Fruit fly (Drosophila melanogaster) whole organism: ENCODE results near the gene BI-1.

Experiments
- CG8478 ChIP-seq: fragments of >200 bp; optimal IDR thresholded peaks from 2 replicates; lab custom pipeline; 2018; ENCODE audit warnings: inconsistent platforms
- Dll ChIP-seq: fragments of >200 bp; optimal IDR thresholded peaks from 2 replicates; lab custom pipeline; 2017
- EcR ChIP-seq, 2 experiments: fragments of >200 bp; optimal IDR thresholded peaks; 2 replicates each; lab custom pipeline; 2017; ENCODE audit warnings: missing biosample characterization in 2 of 2, missing genetic modification characterization in 2 of 2, missing genetic modification reagents in 2 of 2
- pan ChIP-seq: fragments of >200 bp; optimal IDR thresholded peaks from 2 replicates; lab custom pipeline; 2017
- psq ChIP-seq: fragments of >200 bp; optimal IDR thresholded peaks from 2 replicates; lab custom pipeline; 2017
- usp ChIP-seq: fragments of >200 bp; optimal IDR thresholded peaks from 2 replicates; lab custom pipeline; 2017; ENCODE audit warnings: missing biosample characterization, missing genetic modification characterization, mixed read lengths

The BI-1 gene

dm6 chr3L:8331414-8331813, 22.7 kb upstream of the BI-1 start:
- TF ChIP-seq CG8478 (lab: Kevin White, UChicago) (no peak), usp (no peak), Dll (lab: Kevin White, UChicago) (no peak), pan (lab: Kevin White, UChicago) (no peak), EcR (GFP tag; optimal IDR thresholded peaks at IDR 0.05; lab: Kevin White, UChicago) (no peak)

dm6 chr3L:8329005-8329404, 20.3 kb upstream of the BI-1 start:
- TF ChIP-seq psq (no peak), CG8478 (lab: Kevin White, UChicago) (no peak), EcR (GFP tag; optimal IDR thresholded peaks at IDR 0.05; lab: Kevin White, UChicago) (no peak)

DNA sequence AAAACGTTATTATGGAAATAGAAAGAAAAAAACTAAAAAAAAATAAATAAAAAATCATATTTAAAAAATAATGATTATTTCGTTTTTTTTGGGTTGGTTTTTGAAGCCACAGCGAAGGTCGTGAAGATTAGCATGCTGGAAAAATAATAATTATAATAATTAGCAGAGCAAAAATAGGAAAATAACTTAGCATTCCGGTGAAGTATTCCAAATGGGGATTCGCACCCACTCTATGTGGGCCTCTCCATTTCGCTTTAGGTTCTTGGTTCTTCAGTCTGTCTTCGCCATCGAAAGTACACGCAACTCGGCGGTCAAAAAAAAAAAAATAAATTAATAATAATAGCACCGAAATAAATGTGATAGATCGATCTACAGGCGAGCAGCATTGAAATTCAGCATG, 19.5 kb upstream of the BI-1 start, which contains the start of gene CG34462:
Gene CG34462 (plus strand): TSS at position 301 of the 400 bp plus-strand sequence.
- TF ChIP-seq usp, result no peak
- TF ChIP-seq Dll (lab: Kevin White, UChicago), result no peak
- TF ChIP-seq CG8478 (lab: Kevin White, UChicago), result no peak
- no peak for TF ChIP-seq pan (lab: Kevin White, UChicago)
- no peak for TF ChIP-seq psq
- TF ChIP-seq EcR (GFP tag; optimal IDR thresholded peaks at IDR 0.05; lab: Kevin White, UChicago), result no peak

DNA sequence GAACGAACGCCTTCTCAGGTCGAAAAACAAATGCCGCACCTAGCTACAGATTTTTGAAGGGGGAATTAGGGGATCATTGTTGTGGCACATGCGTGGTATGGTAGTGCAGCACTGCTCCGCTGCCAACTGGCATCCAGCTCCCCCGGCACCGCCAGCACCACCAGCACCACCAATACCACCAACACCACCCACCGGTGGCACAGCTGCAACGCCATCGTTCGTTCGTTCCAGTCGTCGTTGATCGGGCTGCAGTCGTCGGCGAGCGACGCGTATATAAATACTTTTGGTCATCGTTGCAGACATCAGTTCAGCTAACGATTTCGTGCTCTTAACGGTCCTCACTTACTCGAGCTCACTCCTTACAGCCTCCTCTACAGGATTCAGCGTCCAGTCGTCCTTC, 16.8 kb upstream of the BI-1 start, which contains the start of gene CG34461:
Gene CG34461 (plus strand): TSS at position 301 of the 400 bp plus-strand sequence.
- no peak for TF ChIP-seq EcR (GFP tag; optimal IDR thresholded peaks at IDR 0.05; lab: Kevin White, UChicago)

dm6 chr3L:8323817-8324216, 15.1 kb upstream of the BI-1 start:
- no peak for TF ChIP-seq EcR (GFP tag; optimal IDR thresholded peaks at IDR 0.05; lab: Kevin White, UChicago)
- TF ChIP-seq CG8478 (lab: Kevin White, UChicago), result no peak
- no peak for TF ChIP-seq Dll (lab: Kevin White, UChicago)
- no peak for TF ChIP-seq usp
- TF ChIP-seq pan (lab: Kevin White, UChicago), result no peak
- TF ChIP-seq psq, result no peak

- no peak for TF ChIP-seq EcR (GFP tag; optimal IDR thresholded peaks at IDR 0.05; lab: Kevin White, UChicago)
- TF ChIP-seq CG8478 (lab: Kevin White, UChicago), result no peak
- TF ChIP-seq usp, result no peak
Measured at dm6 chr3L:8320105-8320813, 11.5 kb upstream of the BI-1 start, which contains the start of gene CG13670. Gene CG13670, plus strand, starts transcription at chr3L:8320763.

DNA sequence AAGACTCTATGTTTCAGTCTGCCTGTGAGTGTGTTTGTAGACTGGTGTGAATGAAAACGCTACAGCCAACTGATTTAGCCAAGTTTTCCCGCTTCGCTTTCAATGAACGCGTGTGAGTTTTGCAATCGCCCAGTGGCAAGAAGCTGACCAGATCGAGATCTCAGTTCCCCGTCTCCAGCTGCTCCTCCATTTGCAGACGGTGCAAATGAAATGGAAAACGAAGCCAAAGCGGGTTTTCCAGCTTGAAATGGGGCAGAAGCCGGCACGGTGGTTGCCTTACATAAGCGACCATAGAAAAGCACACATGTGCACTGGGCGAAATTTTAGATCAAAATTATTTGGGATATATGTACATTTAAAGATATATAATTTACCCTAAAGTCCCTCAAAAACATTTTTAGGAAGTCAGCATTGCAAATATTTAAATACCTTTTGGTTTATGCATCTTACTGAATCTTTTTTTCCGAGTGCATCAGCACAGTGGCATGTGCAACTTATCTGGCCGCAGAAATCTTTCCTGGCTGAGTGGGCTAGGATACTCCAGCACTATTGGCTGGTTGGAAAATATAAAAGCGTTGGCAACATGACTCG, 10.3 kb upstream of the BI-1 start, which contains the start of gene CG43059:
Gene CG43059 (minus strand): TSS at position 51 of the 591 bp plus-strand sequence.
- TF ChIP-seq CG8478 (lab: Kevin White, UChicago) (no peak), Dll (lab: Kevin White, UChicago) (no peak), EcR (GFP tag; optimal IDR thresholded peaks at IDR 0.05; lab: Kevin White, UChicago) (no peak), pan (lab: Kevin White, UChicago) (no peak), usp (no peak), psq (no peak)

- peak; percentile 65 for TF ChIP-seq CG8478 (lab: Kevin White, UChicago)
- TF ChIP-seq usp, result no peak
Measured at dm6 chr3L:8315141-8315816, 6.5 kb upstream of the BI-1 start, which contains the start of gene Cpsf6. Gene Cpsf6, minus strand, starts transcription at chr3L:8315502.

DNA sequence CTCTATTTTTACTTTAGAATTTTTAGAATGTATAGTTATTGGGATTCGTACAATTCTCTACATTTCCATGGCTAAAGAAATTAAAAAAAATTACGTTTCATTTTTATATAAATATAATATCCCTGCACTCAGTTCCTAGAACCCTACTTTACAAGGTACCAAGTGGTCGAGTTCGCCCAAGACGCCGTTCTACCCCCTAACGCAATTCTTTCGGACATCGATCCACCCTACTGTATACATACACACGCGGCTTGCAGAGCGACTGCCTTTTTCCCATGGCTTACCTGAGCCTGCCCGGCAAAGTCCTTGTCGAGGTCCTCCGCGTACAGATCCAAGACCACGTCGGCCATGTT, 6.0 kb upstream of the BI-1 start:
- TF ChIP-seq pan (lab: Kevin White, UChicago), result peak; percentile 45
- no peak for TF ChIP-seq EcR (GFP tag; optimal IDR thresholded peaks at IDR 0.05; lab: Kevin White, UChicago)
- TF ChIP-seq usp, result no peak
- TF ChIP-seq Dll (lab: Kevin White, UChicago), result no peak

- TF ChIP-seq EcR (GFP tag; optimal IDR thresholded peaks at IDR 0.05; lab: Kevin White, UChicago) (no peak), psq (no peak), pan (lab: Kevin White, UChicago) (no peak), usp (no peak), Dll (lab: Kevin White, UChicago) (no peak), CG8478 (lab: Kevin White, UChicago) (no peak)
Measured at dm6 chr3L:8312290-8312689, 3.5 kb upstream of the BI-1 start.

DNA sequence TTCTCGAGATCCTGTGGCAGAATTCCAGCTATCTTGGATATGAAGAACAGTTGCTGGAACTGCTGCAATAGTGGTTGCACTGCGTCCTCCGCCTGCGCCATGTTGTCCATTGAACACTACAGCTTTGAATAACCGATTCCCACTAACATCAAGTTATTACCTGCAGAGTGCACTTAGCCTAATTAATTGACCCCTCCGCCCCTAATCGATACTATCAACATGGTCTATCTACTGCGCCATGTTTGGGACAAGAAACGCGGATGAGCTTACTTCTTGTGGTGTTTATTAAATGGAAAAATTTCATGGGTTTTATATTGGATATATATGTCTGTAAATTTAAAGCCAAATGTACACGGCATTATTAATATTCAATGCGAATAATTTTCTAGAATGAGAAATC, 1.9 kb downstream of the BI-1 start, which contains the start of gene Gr66a:
Gene Gr66a (minus strand): TSS at position 101 of the 400 bp plus-strand sequence.
- TF ChIP-seq EcR (GFP tag; optimal IDR thresholded peaks at IDR 0.05; lab: Kevin White, UChicago) (no peak), usp (no peak), Dll (lab: Kevin White, UChicago) (no peak), CG8478 (lab: Kevin White, UChicago) (no peak), psq (no peak), pan (lab: Kevin White, UChicago) (no peak)

- no peak for TF ChIP-seq usp
Measured at dm6 chr3L:8303912-8304311, 4.8 kb downstream of the BI-1 start, which contains the start of the genes CG7194 and Sbp2. Gene CG7194, minus strand, starts transcription at chr3L:8304059. Gene Sbp2, plus strand, starts transcription at chr3L:8304157.
